Worm (Caenorhabditis elegans): ENCODE measurements around the gene F41C3.11.

DNA sequence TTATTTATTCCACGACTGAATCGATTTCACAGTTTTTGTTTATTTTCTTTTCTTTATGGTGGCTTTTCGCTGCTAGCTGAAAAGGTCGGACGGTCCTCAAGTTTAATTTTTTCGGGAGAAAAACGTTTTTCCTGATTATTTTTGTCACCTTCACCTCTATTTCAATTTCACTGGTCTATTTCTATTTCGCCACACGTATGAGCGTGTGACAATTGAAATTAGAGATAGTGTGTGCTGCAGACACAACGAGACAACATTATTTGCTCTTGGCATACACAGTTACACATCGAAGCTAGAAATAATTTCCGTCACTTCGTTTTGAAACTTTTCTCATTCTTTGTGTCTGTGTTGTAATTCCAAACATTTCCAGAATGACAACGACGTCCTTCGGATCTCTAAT lies 18.1 kb downstream of the F41C3.11 start, which contains the start of gene F41C3.8:
- TF ChIP-seq ceh-13 (GFP tag; optimal IDR thresholded peaks at IDR 0.05) (no peak), ama-1 (optimal IDR thresholded peaks at IDR 0.05) (no peak), pes-1 (GFP tag; IDR thresholded peaks at IDR 0.05) (no peak), hnd-1 (tag; optimal IDR thresholded peaks at IDR 0.05) (no peak), aly-1 (tag; optimal IDR thresholded peaks at IDR 0.05) (no peak), F13C5.2 (tag; optimal IDR thresholded peaks at IDR 0.05) (no peak), ets-7 (tag; optimal IDR thresholded peaks at IDR 0.05) (no peak), hmg-4 (GFP tag; optimal IDR thresholded peaks at IDR 0.05) (no peak), ceh-36 (tag; optimal IDR thresholded peaks at IDR 0.05) (no peak)

Measured in whole organism, early embryonic.